Worm (Caenorhabditis elegans) whole organism, early embryonic: ENCODE measurements around the gene ZC132.11.

Source experiments
- B0310.2 ChIP-seq: sonication (generic microtip); optimal IDR thresholded peaks from 2 replicates; lab custom pipeline; 2016; ENCODE audit warnings: mild to moderate bottlenecking, missing genetic modification characterization, missing compliant biosample characterization
- F13C5.2 ChIP-seq: sonication (generic microtip); optimal IDR thresholded peaks from 2 replicates; lab custom pipeline; 2017; ENCODE audit warnings: mild to moderate bottlenecking, missing genetic modification characterization, inconsistent platforms, missing compliant biosample characterization
- aly-1 ChIP-seq: sonication (generic microtip); optimal IDR thresholded peaks from 2 replicates; lab custom pipeline; 2016; ENCODE audit warnings: missing genetic modification characterization, missing compliant biosample characterization
- ama-1 ChIP-seq: fragments of 150-350 bp; optimal IDR thresholded peaks from 2 replicates; lab custom pipeline; 2014
- ceh-13 ChIP-seq: fragments of 200-800 bp; sonication (Bioruptor generic); optimal IDR thresholded peaks from 2 replicates; lab custom pipeline; 2018; ENCODE audit warnings: mild to moderate bottlenecking, missing genetic modification characterization, missing compliant biosample characterization
- ceh-36 ChIP-seq: sonication (generic microtip); optimal IDR thresholded peaks from 2 replicates; lab custom pipeline; 2016; ENCODE audit warnings: missing genetic modification characterization, inconsistent platforms, missing compliant biosample characterization
- ets-7 ChIP-seq: sonication (generic microtip); optimal IDR thresholded peaks from 2 replicates; lab custom pipeline; 2016; ENCODE audit warnings: missing genotype, missing genetic modification characterization, missing compliant biosample characterization
- flt-1 ChIP-seq: fragments of 200-800 bp; sonication (Bioruptor generic); IDR thresholded peaks from 2 replicates; pipeline ENCODE4 v1.3.6; 2022; ENCODE audit warnings: missing genetic modification characterization, missing compliant biosample characterization
- hmbx-1 ChIP-seq: sonication (generic microtip); optimal IDR thresholded peaks from 2 replicates; lab custom pipeline; 2016; ENCODE audit warnings: mild to moderate bottlenecking, missing genetic modification characterization, missing compliant biosample characterization
- hmg-4 ChIP-seq: fragments of 200-800 bp; sonication (Bioruptor generic); optimal IDR thresholded peaks from 2 replicates; lab custom pipeline; 2018; ENCODE audit warnings: mild to moderate bottlenecking, missing genetic modification characterization, missing compliant biosample characterization
- hnd-1 ChIP-seq: sonication (generic microtip); optimal IDR thresholded peaks from 2 replicates; lab custom pipeline; 2016; ENCODE audit warnings: missing genetic modification characterization, missing compliant biosample characterization
- pes-1 ChIP-seq: fragments of 200-800 bp; sonication (Bioruptor generic); IDR thresholded peaks from 2 replicates; pipeline ENCODE4 v1.3.6; 2022; ENCODE audit warnings: missing genetic modification reagents, missing genetic modification characterization, missing compliant biosample characterization
- scrt-1 ChIP-seq: fragments of 200-800 bp; sonication (Bioruptor generic); IDR thresholded peaks from 2 replicates; pipeline ENCODE4 v1.3.6; 2022; ENCODE audit warnings: missing genetic modification characterization, missing compliant biosample characterization
- sea-1 ChIP-seq: fragments of 200-800 bp; sonication (Bioruptor generic); conservative IDR thresholded peaks from 2 replicates; pipeline ENCODE4 v1.3.6; 2022; ENCODE audit warnings: missing genetic modification characterization, missing compliant biosample characterization
- tbx-11 ChIP-seq: fragments of 200-800 bp; sonication (Bioruptor generic); IDR thresholded peaks from 2 replicates; pipeline ENCODE4 v1.3.6; 2022; ENCODE audit warnings: missing genetic modification characterization, missing compliant biosample characterization
- tbx-37 ChIP-seq: fragments of 200-800 bp; sonication (Bioruptor generic); conservative IDR thresholded peaks from 2 replicates; pipeline ENCODE4 v1.3.6; 2022; ENCODE audit warnings: missing genetic modification reagents, missing genetic modification characterization, missing compliant biosample characterization
- tra-4 ChIP-seq: sonication (generic microtip); optimal IDR thresholded peaks from 2 replicates; lab custom pipeline; 2017; ENCODE audit warnings: missing genetic modification characterization, missing compliant biosample characterization

The ZC132.11 gene

DNA sequence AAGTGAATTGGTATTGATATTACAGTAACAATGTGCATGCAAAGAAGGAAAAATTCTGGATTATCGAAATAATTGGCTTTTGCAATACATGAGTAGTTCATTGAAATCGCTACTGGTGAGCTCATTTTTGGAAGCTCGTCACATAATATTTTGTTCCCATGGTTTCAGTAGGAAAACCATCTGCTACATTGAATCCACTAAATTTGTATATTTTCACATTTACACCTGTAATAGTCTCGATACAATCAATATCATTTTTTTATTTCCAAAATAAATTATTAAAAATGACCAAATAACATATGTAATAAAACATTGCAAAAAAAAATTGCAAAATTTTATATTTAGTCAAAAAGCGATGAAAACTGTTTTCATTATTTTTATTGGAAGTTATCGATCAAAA lies 16.6 kb upstream of the ZC132.11 start, which contains the start of gene srh-192:
Gene srh-192, minus strand, starts transcription at position 101 of the 400 bp plus-strand sequence.
- TF ChIP-seq ceh-36 (tag; lab: Kevin White, UChicago) (no peak), ets-7 (tag; lab: Kevin White, UChicago) (no peak), flt-1 (GFP tag; lab: Robert Waterston, UW) (no peak), hmbx-1 (no peak), ama-1 (lab: Kevin White, UChicago) (no peak), sea-1 (GFP tag; lab: Robert Waterston, UW) (no peak), tbx-37 (GFP tag; lab: Robert Waterston, UW) (no peak), hnd-1 (tag; lab: Kevin White, UChicago) (no peak), scrt-1 (GFP tag; lab: Robert Waterston, UW) (no peak), pes-1 (GFP tag; lab: Robert Waterston, UW) (no peak), aly-1 (tag; lab: Kevin White, UChicago) (no peak), tra-4 (tag; lab: Kevin White, UChicago) (no peak), F13C5.2 (tag; lab: Kevin White, UChicago) (no peak), B0310.2 (tag; lab: Kevin White, UChicago) (no peak), hmg-4 (GFP tag; lab: Kevin White, UChicago) (no peak), tbx-11 (GFP tag; lab: Robert Waterston, UW) (no peak), ceh-13 (GFP tag; lab: Kevin White, UChicago) (no peak)

DNA sequence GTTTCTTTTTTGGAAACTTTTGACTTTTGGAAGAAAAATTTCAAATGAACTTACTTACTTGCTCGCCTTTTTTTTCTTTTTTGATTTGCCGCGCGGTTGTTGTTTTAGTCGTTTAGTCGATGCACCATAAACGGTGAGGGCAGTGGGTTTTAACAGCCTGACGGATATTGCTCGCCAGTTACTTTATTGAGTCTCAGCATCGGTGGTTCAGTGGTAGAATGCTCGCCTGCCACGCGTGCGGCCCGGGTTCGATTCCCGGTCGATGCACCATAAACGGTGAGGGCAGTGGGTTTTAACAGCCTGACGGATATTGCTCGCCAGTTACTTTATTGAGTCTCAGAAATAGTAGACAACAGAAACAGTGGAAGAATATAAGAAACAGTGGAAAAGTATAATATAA lies 11.9 kb upstream of the ZC132.11 start:
- peak; percentile 23; the same call in 1 of the 2 replicates for TF ChIP-seq flt-1 (GFP tag; lab: Robert Waterston, UW)
- peak; percentile 68 for TF ChIP-seq pes-1 (GFP tag; lab: Robert Waterston, UW)
- TF ChIP-seq scrt-1 (GFP tag; lab: Robert Waterston, UW), result peak; percentile 46; the same call in 1 of the 2 replicates
- 0 out of 2 replicates have a peak, but pooled peaks have one; percentile 35 for TF ChIP-seq sea-1 (GFP tag; lab: Robert Waterston, UW)

DNA sequence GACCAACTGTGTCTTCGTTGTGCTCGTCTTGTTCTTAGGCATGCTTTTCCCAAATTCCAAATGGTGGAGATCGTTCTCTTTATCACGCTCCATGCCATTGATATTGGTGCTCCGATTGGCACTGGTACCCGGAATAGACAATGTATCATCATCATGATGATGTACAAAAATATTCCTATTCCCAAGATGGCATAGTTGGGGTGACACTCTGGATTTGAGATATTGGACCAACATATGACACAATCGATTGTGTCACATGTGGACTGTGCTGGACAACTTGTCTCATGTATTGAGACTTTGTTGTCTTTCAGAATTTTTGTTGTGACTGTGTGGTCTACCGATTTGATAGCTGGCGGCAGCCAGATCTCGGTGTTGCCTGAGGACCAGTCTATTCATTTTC lies 5.8 kb upstream of the ZC132.11 start:
- no peak for TF ChIP-seq scrt-1 (GFP tag; lab: Robert Waterston, UW)
- TF ChIP-seq tra-4 (tag; lab: Kevin White, UChicago), result no peak
- TF ChIP-seq hmbx-1, result no peak

DNA sequence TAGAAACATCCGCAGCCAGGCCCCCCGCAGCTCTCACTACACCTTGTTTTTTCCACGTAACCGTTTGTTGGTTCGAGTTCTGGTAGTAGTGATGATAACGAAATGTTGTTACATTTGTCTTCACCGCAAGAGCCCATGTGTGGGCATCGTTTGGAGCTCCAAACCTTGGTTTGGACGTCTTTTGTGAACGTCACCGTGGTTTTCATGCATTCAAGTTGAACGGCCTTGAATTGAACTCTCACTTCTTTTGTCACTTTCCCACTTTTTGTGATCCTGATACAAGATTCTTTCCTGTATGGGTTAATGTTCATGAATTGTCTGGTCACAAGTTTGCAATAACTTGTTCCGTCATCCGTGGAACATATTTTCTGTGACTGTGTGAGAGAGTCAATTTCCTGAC lies 5.3 kb upstream of the ZC132.11 start:
- TF ChIP-seq tbx-11 (GFP tag; lab: Robert Waterston, UW) (no peak), pes-1 (GFP tag; lab: Robert Waterston, UW) (no peak), B0310.2 (tag; lab: Kevin White, UChicago) (no peak), aly-1 (tag; lab: Kevin White, UChicago) (no peak), ets-7 (tag; lab: Kevin White, UChicago) (no peak), scrt-1 (GFP tag; lab: Robert Waterston, UW) (no peak), hmbx-1 (no peak), hnd-1 (tag; lab: Kevin White, UChicago) (no peak), ceh-13 (GFP tag; lab: Kevin White, UChicago) (no peak), F13C5.2 (tag; lab: Kevin White, UChicago) (no peak), ceh-36 (tag; lab: Kevin White, UChicago) (no peak), tra-4 (tag; lab: Kevin White, UChicago) (no peak), flt-1 (GFP tag; lab: Robert Waterston, UW) (no peak), ama-1 (lab: Kevin White, UChicago) (no peak), hmg-4 (GFP tag; lab: Kevin White, UChicago) (no peak), sea-1 (GFP tag; lab: Robert Waterston, UW) (no peak)

DNA sequence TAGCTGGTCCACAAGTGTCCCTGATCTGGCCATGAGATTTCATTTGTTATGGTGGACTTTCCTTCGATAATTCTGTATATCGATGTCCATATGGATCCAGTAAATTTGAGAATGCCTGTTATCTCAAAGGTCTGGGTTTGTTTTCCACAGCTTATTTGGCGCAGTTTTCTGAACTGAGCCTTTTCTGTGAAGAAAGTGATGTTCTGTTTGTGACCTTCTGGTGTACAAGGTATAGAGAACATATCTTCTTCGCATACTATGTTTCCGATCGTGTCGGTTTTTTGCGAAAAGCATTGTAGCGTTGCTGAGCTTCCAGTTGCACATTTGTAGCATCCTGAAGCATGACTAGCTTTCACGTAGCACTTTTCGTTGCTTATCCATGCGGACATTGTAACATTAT lies 4.4 kb upstream of the ZC132.11 start:
- TF ChIP-seq hnd-1 (tag; lab: Kevin White, UChicago), result no peak

DNA sequence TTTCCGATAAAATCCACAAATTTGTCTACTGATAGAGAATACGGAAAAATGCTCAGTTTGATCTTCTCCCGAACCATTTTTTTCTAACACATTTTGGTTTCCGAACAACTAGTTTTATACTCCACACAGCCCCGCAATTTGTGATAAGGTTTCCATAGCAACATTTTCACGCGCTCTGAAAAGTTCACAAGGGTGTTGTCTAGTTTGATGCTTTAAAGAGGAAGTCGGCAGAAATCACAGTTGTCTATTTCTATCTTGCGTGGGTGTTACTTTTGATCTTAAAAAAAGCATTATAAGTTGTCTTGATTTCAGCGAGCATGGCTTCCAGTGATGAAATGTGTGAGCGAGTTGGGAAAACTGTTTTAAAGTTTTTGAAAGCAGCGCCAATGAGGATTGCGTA lies 1.3 kb upstream of the ZC132.11 start, which contains the start of gene ZC132.3:
Gene ZC132.3, minus strand, starts transcription at position 101 of the 400 bp plus-strand sequence.
- TF ChIP-seq hmbx-1, result no peak
- TF ChIP-seq hnd-1 (tag; lab: Kevin White, UChicago), result no peak
- no peak for TF ChIP-seq sea-1 (GFP tag; lab: Robert Waterston, UW)
- no peak for TF ChIP-seq tra-4 (tag; lab: Kevin White, UChicago)
- TF ChIP-seq hmg-4 (GFP tag; lab: Kevin White, UChicago), result no peak
- no peak for TF ChIP-seq ets-7 (tag; lab: Kevin White, UChicago)
- no peak for TF ChIP-seq B0310.2 (tag; lab: Kevin White, UChicago)
- no peak for TF ChIP-seq tbx-37 (GFP tag; lab: Robert Waterston, UW)
- no peak for TF ChIP-seq F13C5.2 (tag; lab: Kevin White, UChicago)
- no peak for TF ChIP-seq pes-1 (GFP tag; lab: Robert Waterston, UW)
- TF ChIP-seq ceh-13 (GFP tag; lab: Kevin White, UChicago), result no peak
- no peak for TF ChIP-seq aly-1 (tag; lab: Kevin White, UChicago)
- TF ChIP-seq ama-1 (lab: Kevin White, UChicago), result no peak
- no peak for TF ChIP-seq ceh-36 (tag; lab: Kevin White, UChicago)
- TF ChIP-seq flt-1 (GFP tag; lab: Robert Waterston, UW), result no peak
- no peak for TF ChIP-seq scrt-1 (GFP tag; lab: Robert Waterston, UW)
- TF ChIP-seq tbx-11 (GFP tag; lab: Robert Waterston, UW), result no peak

DNA sequence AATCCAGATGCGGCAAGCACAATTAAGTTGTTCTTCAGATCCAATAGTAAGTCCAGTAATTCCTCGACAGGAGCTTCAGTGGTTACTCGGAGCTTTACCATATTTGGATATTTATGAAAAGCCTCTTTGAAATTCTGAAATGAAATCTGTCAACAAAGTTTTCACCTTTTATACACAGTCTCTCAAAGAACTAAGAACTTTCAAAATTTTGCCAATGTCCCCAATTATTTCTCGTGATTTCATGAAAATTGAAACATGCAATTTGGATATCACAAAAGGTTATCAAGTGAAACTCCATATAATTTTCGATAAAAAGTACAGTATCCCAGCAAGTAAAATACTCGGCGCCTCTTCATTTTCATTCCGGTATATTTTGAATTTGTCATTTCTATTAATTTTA lies 2.6 kb downstream of the ZC132.11 start, which contains the start of gene F47D2.11:
Gene F47D2.11, minus strand, starts transcription at position 101 of the 400 bp plus-strand sequence.
- TF ChIP-seq tra-4 (tag; lab: Kevin White, UChicago), result no peak
- TF ChIP-seq ceh-36 (tag; lab: Kevin White, UChicago), result no peak
- TF ChIP-seq hnd-1 (tag; lab: Kevin White, UChicago), result no peak
- no peak for TF ChIP-seq ceh-13 (GFP tag; lab: Kevin White, UChicago)
- no peak for TF ChIP-seq pes-1 (GFP tag; lab: Robert Waterston, UW)
- TF ChIP-seq tbx-11 (GFP tag; lab: Robert Waterston, UW), result no peak
- no peak for TF ChIP-seq tbx-37 (GFP tag; lab: Robert Waterston, UW)
- no peak for TF ChIP-seq ets-7 (tag; lab: Kevin White, UChicago)
- TF ChIP-seq aly-1 (tag; lab: Kevin White, UChicago), result no peak
- no peak for TF ChIP-seq F13C5.2 (tag; lab: Kevin White, UChicago)
- TF ChIP-seq hmbx-1, result no peak
- TF ChIP-seq ama-1 (lab: Kevin White, UChicago), result no peak
- TF ChIP-seq hmg-4 (GFP tag; lab: Kevin White, UChicago), result no peak
- TF ChIP-seq sea-1 (GFP tag; lab: Robert Waterston, UW), result no peak
- TF ChIP-seq B0310.2 (tag; lab: Kevin White, UChicago), result no peak
- no peak for TF ChIP-seq scrt-1 (GFP tag; lab: Robert Waterston, UW)
- no peak for TF ChIP-seq flt-1 (GFP tag; lab: Robert Waterston, UW)
